Worm (Caenorhabditis elegans): Measurements from ENCODE around the gene T24H7.8.

DNA sequence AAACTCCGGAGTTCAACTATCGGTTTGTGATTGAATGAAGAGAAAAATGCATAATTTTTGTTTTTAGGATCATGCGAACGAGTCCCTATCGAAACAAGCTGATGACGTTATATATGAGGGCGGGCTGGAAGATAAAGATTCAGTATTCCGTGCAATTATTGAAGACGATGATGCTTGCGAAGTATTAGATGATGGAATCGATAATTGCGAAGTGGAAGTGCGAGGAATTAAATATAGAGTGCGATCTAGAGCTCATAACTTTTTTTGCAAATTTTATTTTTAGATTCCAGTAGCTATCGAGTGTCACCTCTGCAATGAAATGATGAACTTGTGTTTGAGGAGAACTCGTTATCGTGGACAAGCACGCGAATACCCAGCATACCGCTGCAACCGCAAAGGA, 42.8 kb upstream of the T24H7.8 start:
- no peak for TF ChIP-seq snpc-4 (tag; optimal IDR thresholded peaks at IDR 0.05)
- TF ChIP-seq ceh-28 (tag; optimal IDR thresholded peaks at IDR 0.05): no peak
- TF ChIP-seq nhr-76 (tag; optimal IDR thresholded peaks at IDR 0.05): no peak
- TF ChIP-seq unc-39 (tag; optimal IDR thresholded peaks at IDR 0.05): no peak
- TF ChIP-seq elt-1 (tag; optimal IDR thresholded peaks at IDR 0.05): no peak
- TF ChIP-seq unc-62 (GFP tag; optimal IDR thresholded peaks at IDR 0.05): no peak
- TF ChIP-seq zag-1 (tag; optimal IDR thresholded peaks at IDR 0.05): no peak
- TF ChIP-seq nhr-12 (tag; optimal IDR thresholded peaks at IDR 0.05): no peak
- no peak for TF ChIP-seq elt-3 (tag; optimal IDR thresholded peaks at IDR 0.05)
- no peak for TF ChIP-seq R02D3.7 (tag; optimal IDR thresholded peaks at IDR 0.05)
- TF ChIP-seq aly-2 (tag; optimal IDR thresholded peaks at IDR 0.05): no peak
- TF ChIP-seq ztf-4 (tag; optimal IDR thresholded peaks at IDR 0.05): no peak
- TF ChIP-seq mdl-1 (tag; optimal IDR thresholded peaks at IDR 0.05): no peak
- TF ChIP-seq nhr-43 (tag; optimal IDR thresholded peaks at IDR 0.05; ENCODE audit: poor library complexity, severe bottlenecking): no peak

All from whole organism, L3 larva.